Fruit fly (Drosophila melanogaster) Kc167 (cell line): ENCODE measurements around the gene CG42536.

ENCODE experiments used
- h ChIP-seq: fragments of >200 bp; optimal IDR thresholded peaks from 3 replicates; lab custom pipeline; 2018; ENCODE audit warnings: missing external identifiers
- insv ChIP-seq: fragments of >200 bp; optimal IDR thresholded peaks from 3 replicates; lab custom pipeline; 2018; ENCODE audit warnings: missing external identifiers
- psq ChIP-seq: fragments of >200 bp; optimal IDR thresholded peaks from 2 replicates; lab custom pipeline; 2017; ENCODE audit warnings: missing external identifiers
- ttk ChIP-seq: sonication (Bioruptor generic); optimal IDR thresholded peaks from 2 replicates; lab custom pipeline; 2017; ENCODE audit warnings: missing external identifiers

DNA sequence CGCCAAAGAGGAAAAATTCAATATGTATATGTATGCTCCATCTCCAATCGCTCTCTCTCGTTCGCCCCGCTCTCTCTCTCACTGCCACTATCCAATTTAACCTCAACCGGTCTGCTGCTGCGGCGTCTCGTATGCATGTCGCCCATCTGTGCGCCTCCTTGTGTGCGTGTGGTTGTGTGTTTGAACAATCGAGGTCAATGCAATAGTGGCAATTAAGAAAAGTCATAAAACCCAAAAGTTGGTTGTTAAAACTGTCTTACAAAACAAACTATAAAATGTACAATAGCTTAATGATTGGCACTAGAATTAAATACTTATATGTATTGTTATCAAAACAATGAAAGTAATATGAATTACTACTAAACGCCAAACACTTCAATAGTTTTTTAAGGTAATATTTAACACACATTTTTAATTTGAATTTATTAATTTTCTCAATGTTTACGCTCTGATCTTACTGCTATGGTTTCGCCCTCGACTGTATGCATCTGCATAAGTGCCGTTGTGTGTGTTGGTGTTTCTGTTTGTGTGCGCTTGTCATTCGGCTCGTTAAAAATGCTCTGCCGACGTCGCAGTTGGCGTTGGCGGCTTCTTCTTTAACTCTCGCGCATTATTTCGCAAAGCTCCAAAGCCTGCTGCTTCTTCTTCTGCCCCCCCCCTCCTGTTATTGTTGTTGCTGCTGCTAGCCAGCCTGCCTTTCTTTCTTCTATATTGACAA lies 35.7 kb upstream of the CG42536 start:
- TF ChIP-seq h (lab: Kevin White, UChicago) (no peak), psq (no peak), ttk (lab: Kevin White, UChicago) (no peak), insv (no peak)
